Worm (Caenorhabditis elegans): Measurements from ENCODE around the gene nse-4.

The nse-4 gene

ce11 chrIV:11472023-11472422, 8.6 kb upstream of the nse-4 start:
- no peak for TF ChIP-seq ceh-36 (tag; optimal IDR thresholded peaks at IDR 0.05)

DNA sequence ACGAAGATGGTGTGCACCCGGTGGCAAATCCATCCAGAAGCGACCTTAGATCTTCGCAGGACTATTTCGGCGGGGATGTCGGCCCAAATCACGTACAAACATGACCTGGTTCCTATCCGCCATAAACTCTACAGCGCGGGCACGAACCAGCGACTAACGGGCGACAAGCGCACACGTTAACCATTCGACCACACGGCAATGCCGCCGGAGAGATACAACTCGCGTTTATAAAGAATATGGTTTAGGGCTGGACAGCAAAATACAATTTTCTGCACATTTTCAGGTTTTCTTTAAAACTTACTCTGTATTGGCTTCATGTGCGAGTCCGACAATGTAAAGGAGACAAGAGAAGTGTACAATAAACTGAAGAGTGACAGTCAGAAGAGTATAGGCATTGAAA, 6.6 kb upstream of the nse-4 start:
- TF ChIP-seq F13C5.2 (tag; optimal IDR thresholded peaks at IDR 0.05) (peak; percentile 95), hmg-4 (GFP tag; optimal IDR thresholded peaks at IDR 0.05) (peak; percentile 97), ceh-13 (GFP tag; optimal IDR thresholded peaks at IDR 0.05) (peak; percentile 84), hnd-1 (tag; optimal IDR thresholded peaks at IDR 0.05) (peak; percentile 87), pes-1 (GFP tag; IDR thresholded peaks at IDR 0.05) (peak; percentile 95), tbx-11 (GFP tag; IDR thresholded peaks at IDR 0.05) (peak; percentile 97), B0310.2 (tag; optimal IDR thresholded peaks at IDR 0.05) (peak; percentile 92), tra-4 (tag; optimal IDR thresholded peaks at IDR 0.05) (peak; percentile 62), ama-1 (optimal IDR thresholded peaks at IDR 0.05) (peak; percentile 65), scrt-1 (GFP tag; IDR thresholded peaks at IDR 0.05) (peak; percentile 94), tbx-37 (GFP tag; conservative IDR thresholded peaks at IDR 0.05) (peak; percentile 95), flt-1 (GFP tag; IDR thresholded peaks at IDR 0.05) (peak; percentile 91), ets-7 (tag; optimal IDR thresholded peaks at IDR 0.05) (peak; percentile 86), aly-1 (tag; optimal IDR thresholded peaks at IDR 0.05) (peak; percentile 95), sea-1 (GFP tag; conservative IDR thresholded peaks at IDR 0.05) (peak; percentile 96), ceh-36 (tag; optimal IDR thresholded peaks at IDR 0.05) (peak; percentile 93), hmbx-1 (tag; optimal IDR thresholded peaks at IDR 0.05) (peak; percentile 92)

ce11 chrIV:11475080-11475479, 5.6 kb upstream of the nse-4 start:
- TF ChIP-seq sea-1 (GFP tag; conservative IDR thresholded peaks at IDR 0.05) (no peak), tbx-37 (GFP tag; conservative IDR thresholded peaks at IDR 0.05) (no peak), ceh-13 (GFP tag; optimal IDR thresholded peaks at IDR 0.05) (no peak), tra-4 (tag; optimal IDR thresholded peaks at IDR 0.05) (no peak), ceh-36 (tag; optimal IDR thresholded peaks at IDR 0.05) (no peak), scrt-1 (GFP tag; IDR thresholded peaks at IDR 0.05) (no peak), B0310.2 (tag; optimal IDR thresholded peaks at IDR 0.05) (no peak), pes-1 (GFP tag; IDR thresholded peaks at IDR 0.05) (no peak)

DNA sequence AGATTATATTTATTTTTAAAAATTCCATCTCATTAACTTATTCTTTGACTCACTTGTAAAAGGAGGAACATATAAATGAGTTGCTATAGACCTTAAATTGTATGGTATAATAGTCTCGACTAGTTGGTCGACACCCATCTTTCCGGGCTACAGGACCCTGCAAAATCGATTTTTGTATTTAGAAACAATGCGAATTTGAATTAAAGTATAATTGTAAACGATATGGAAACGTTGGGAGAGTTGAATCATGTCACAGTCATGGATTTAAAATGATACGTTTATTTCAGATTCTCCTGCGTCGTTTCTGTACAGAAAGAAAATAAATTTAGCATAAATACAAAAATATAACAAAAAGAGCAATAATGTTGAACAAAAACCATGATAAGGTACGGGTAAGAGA, 1.6 kb upstream of the nse-4 start, which contains the start of gene catp-8:
Gene catp-8, minus strand, starts transcription at position 157 of the 400 bp plus-strand sequence.
- TF ChIP-seq ama-1 (optimal IDR thresholded peaks at IDR 0.05) (no peak), hmg-4 (GFP tag; optimal IDR thresholded peaks at IDR 0.05) (no peak), scrt-1 (GFP tag; IDR thresholded peaks at IDR 0.05) (no peak), pes-1 (GFP tag; IDR thresholded peaks at IDR 0.05) (no peak), F13C5.2 (tag; optimal IDR thresholded peaks at IDR 0.05) (no peak), ceh-13 (GFP tag; optimal IDR thresholded peaks at IDR 0.05) (no peak), ceh-36 (tag; optimal IDR thresholded peaks at IDR 0.05) (no peak), hmbx-1 (tag; optimal IDR thresholded peaks at IDR 0.05) (no peak), sea-1 (GFP tag; conservative IDR thresholded peaks at IDR 0.05) (no peak), tra-4 (tag; optimal IDR thresholded peaks at IDR 0.05) (no peak), B0310.2 (tag; optimal IDR thresholded peaks at IDR 0.05) (no peak), aly-1 (tag; optimal IDR thresholded peaks at IDR 0.05) (no peak)

- TF ChIP-seq tra-4 (tag; optimal IDR thresholded peaks at IDR 0.05) (no peak), flt-1 (GFP tag; IDR thresholded peaks at IDR 0.05) (no peak), F13C5.2 (tag; optimal IDR thresholded peaks at IDR 0.05) (no peak), sea-1 (GFP tag; conservative IDR thresholded peaks at IDR 0.05) (no peak), hmbx-1 (tag; optimal IDR thresholded peaks at IDR 0.05) (no peak), scrt-1 (GFP tag; IDR thresholded peaks at IDR 0.05) (no peak), aly-1 (tag; optimal IDR thresholded peaks at IDR 0.05) (no peak), ceh-13 (GFP tag; optimal IDR thresholded peaks at IDR 0.05) (no peak), tbx-37 (GFP tag; conservative IDR thresholded peaks at IDR 0.05) (no peak), hmg-4 (GFP tag; optimal IDR thresholded peaks at IDR 0.05) (no peak), tbx-11 (GFP tag; IDR thresholded peaks at IDR 0.05) (no peak), ama-1 (optimal IDR thresholded peaks at IDR 0.05) (no peak), ets-7 (tag; optimal IDR thresholded peaks at IDR 0.05) (no peak), B0310.2 (tag; optimal IDR thresholded peaks at IDR 0.05) (no peak), ceh-36 (tag; optimal IDR thresholded peaks at IDR 0.05) (no peak), hnd-1 (tag; optimal IDR thresholded peaks at IDR 0.05) (no peak), pes-1 (GFP tag; IDR thresholded peaks at IDR 0.05) (no peak)
Observed at ce11 chrIV:11486859-11487258, 6.2 kb downstream of the nse-4 start.

DNA sequence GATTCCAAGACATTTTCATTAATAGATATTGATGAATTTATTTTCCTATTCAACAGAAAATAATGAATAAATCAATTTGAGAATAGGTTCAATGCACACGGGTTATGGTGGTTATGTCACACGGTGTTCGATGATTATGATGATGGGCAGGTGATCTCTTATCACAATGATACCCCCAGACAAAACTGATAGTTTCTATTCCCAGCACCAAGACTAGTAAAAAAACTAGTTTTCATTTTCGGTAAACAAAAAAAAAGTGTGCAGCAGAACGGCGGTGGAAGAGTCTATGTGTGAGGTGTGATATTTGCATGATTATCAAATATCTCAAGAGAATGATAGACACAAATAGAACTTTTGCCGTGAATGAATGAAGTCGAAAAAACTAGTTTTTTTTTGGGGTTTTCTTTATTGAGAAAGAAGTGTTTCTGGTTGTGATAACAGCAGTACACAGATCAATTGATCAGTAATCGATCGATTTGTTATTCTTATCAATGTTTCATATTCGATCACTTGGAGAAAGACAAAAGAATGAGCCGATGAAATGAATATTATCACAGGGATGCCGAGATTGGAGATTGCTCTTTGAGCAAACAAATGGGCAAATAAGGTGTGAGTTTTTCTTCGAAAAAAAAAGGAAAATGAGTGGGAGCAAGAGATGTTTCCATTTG, 7.4 kb downstream of the nse-4 start:
- no peak for TF ChIP-seq tra-4 (tag; optimal IDR thresholded peaks at IDR 0.05)

DNA sequence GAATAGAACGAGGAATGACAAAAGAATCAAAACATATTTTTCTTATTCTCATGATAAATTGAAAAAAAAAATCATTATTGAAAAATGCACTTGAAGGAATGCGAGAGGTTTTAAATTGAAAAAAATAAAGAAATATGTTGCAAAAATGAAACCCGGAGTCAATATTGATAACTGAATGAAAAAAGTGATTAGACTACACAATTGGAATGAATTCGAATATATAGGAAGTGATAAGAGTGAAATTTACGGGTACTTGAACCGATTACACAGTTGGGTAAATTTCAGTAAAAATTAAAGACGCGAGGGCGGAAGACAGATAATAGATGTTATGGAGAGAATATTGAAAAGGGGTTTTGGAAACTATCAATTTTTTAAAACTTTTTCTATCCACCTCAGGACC, 8.4 kb downstream of the nse-4 start:
- no peak for TF ChIP-seq tra-4 (tag; optimal IDR thresholded peaks at IDR 0.05)
- TF ChIP-seq B0310.2 (tag; optimal IDR thresholded peaks at IDR 0.05), result no peak
- TF ChIP-seq tbx-11 (GFP tag; IDR thresholded peaks at IDR 0.05), result no peak
- no peak for TF ChIP-seq ama-1 (optimal IDR thresholded peaks at IDR 0.05)
- TF ChIP-seq ceh-13 (GFP tag; optimal IDR thresholded peaks at IDR 0.05), result no peak
- TF ChIP-seq hnd-1 (tag; optimal IDR thresholded peaks at IDR 0.05), result no peak
- TF ChIP-seq sea-1 (GFP tag; conservative IDR thresholded peaks at IDR 0.05), result no peak
- no peak for TF ChIP-seq scrt-1 (GFP tag; IDR thresholded peaks at IDR 0.05)
- no peak for TF ChIP-seq hmbx-1 (tag; optimal IDR thresholded peaks at IDR 0.05)
- no peak for TF ChIP-seq pes-1 (GFP tag; IDR thresholded peaks at IDR 0.05)
- no peak for TF ChIP-seq tbx-37 (GFP tag; conservative IDR thresholded peaks at IDR 0.05)
- TF ChIP-seq flt-1 (GFP tag; IDR thresholded peaks at IDR 0.05), result no peak
- no peak for TF ChIP-seq F13C5.2 (tag; optimal IDR thresholded peaks at IDR 0.05)
- TF ChIP-seq hmg-4 (GFP tag; optimal IDR thresholded peaks at IDR 0.05), result no peak
- no peak for TF ChIP-seq ceh-36 (tag; optimal IDR thresholded peaks at IDR 0.05)
- no peak for TF ChIP-seq ets-7 (tag; optimal IDR thresholded peaks at IDR 0.05)
- no peak for TF ChIP-seq aly-1 (tag; optimal IDR thresholded peaks at IDR 0.05)

Data from whole organism, early embryonic.